Fruit fly (Drosophila melanogaster): Measurements from ENCODE around the gene Marcal1.

Marcal1 gene

DNA sequence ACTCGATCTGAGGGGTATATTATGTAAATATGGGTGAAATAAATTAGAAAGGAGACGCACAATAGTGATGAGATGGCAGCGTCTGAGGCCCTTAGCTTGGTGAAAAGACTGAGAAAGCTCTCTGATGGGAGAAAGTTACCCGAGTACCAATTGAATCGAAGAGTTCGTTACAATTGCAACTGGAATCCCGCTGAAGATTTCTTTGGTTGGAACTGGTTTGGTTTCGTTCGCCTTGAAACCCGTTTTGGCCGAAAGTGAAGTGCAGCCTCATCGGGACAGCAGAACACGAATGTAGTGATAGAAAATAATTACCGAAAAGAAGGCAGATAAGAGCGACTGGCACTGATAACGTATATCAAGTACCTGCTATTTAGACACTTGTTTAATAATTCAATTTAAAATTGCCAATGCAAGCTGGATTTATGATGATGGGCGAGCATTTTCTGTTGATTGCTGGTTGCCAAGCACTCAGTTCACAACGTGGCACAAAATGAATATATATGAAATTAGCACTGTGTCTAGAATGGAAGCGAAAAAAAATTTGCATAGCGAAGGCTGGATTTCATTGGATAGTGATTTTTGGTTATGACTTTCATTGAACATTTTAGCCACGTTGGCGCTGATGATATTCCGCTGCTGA lies 41.1 kb downstream of the Marcal1 start:
- no peak for TF ChIP-seq CG8478 (optimal IDR thresholded peaks at IDR 0.05)
- TF ChIP-seq CTCF (optimal IDR thresholded peaks at IDR 0.05), result no peak

- TF ChIP-seq CTCF (optimal IDR thresholded peaks at IDR 0.05), result peak; percentile 40 to 43
- TF ChIP-seq CG8478 (optimal IDR thresholded peaks at IDR 0.05), result no peak
Measured at dm6 chr2L:4997401-4998259, 42.3 kb downstream of the Marcal1 start.

dm6 chr2L:4998260-4998560 lies 42.9 kb downstream of the Marcal1 start:
- no peak for TF ChIP-seq CG8478 (optimal IDR thresholded peaks at IDR 0.05)
- no peak for TF ChIP-seq CTCF (optimal IDR thresholded peaks at IDR 0.05)

DNA sequence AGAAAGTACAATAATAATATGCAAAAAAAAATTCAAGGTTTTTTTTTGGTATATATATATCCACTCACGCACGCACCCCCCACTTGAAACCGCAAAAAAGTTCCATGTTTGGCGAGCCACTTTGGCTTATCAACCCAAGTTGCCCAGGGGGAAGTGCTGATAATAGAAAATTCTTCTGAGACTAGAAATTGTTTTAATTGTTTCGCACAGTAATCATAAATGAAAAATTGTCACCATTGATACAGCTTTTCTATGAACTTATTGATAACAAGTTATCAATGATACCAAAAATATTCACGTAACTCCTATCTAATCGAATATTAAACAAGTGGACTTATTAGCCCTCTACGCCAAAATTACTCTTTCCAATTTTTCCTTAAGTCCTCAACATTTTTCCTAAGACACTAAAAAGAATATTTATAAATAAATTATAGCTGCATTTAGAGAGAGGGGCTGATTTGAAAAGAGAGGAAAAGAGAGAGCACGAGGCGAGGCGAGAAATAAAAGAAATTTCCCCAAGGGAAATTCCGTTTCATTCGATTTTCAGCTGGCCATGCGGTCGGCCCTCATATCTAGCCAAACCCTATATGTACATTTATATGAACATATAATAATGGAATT lies 43.4 kb downstream of the Marcal1 start:
- TF ChIP-seq CG8478 (optimal IDR thresholded peaks at IDR 0.05), result no peak
- no peak for TF ChIP-seq CTCF (optimal IDR thresholded peaks at IDR 0.05)

DNA sequence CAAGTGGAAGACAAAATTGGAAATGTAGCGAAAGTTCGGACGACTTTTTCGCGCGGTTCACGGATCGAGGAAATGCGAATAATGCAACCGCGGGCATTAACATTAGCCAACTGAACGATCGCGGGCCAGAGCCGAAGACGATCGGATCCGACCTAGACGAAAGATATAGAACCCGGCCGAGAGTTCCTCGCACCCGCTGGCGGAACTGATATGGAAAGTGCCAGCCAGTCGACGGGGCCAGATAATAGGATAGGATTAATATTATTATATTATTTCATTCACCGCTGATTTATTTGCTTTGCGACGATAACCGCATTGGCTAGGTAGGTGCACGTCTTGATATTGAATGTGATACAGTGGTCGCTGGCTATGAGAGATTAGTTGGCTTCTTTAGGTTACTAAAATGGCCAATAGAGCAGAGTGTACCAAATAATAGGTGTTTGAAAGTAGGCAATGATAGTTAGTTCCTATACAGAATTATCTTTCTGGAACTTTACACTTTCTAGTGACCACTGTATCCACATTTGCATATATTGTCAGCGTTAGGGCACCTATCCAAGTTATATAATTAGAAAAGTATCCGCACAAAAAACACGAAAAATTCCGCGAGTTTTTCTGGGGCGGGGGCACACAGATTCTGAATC lies 44.2 kb downstream of the Marcal1 start:
- TF ChIP-seq CG8478 (optimal IDR thresholded peaks at IDR 0.05) (no peak), CTCF (optimal IDR thresholded peaks at IDR 0.05) (no peak)

dm6 chr2L:5000287-5000871 lies 45.1 kb downstream of the Marcal1 start:
- TF ChIP-seq CTCF (optimal IDR thresholded peaks at IDR 0.05) (no peak), CG8478 (optimal IDR thresholded peaks at IDR 0.05) (no peak)

dm6 chr2L:5000919-5001581 lies 45.7 kb downstream of the Marcal1 start:
- TF ChIP-seq CTCF (optimal IDR thresholded peaks at IDR 0.05) (peak; percentile 31 to 47), CG8478 (optimal IDR thresholded peaks at IDR 0.05) (no peak)

DNA sequence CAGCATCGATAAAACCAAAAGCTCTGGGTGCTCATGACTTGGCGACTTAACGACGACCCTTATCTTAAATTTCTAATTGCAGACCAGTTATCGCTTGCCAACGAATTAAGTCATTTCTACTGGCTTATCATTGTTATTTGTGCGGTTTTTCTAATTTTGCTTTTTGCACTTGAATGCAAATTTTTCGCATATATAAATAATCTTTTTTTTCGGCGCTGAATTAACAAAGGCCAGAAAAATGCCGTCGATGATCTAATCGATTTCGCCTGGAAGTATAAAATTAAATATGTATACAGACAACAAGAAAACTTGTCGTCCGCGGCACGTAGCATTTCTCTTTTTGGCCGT lies 46.2 kb downstream of the Marcal1 start:
- TF ChIP-seq CTCF (optimal IDR thresholded peaks at IDR 0.05) (no peak), CG8478 (optimal IDR thresholded peaks at IDR 0.05) (no peak)

DNA sequence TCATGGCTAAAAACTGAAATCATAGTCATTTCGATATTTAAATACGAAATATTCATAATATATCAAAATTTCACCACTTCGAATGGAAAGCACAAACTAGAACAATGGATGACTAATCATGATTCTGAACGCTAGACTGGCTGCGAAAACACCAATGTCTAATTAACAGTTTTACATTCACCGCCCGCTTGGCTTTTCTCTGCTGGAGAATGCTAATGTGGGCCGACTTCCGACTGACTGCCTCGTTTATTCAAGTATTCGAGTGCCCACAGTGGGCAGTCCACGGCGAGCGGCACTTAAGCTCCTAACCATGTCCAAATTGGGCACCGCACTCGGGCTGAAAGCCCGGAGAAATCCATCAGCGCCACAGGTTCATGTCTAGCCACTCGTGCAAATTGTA lies 46.7 kb downstream of the Marcal1 start:
- TF ChIP-seq CG8478 (optimal IDR thresholded peaks at IDR 0.05) (no peak), CTCF (optimal IDR thresholded peaks at IDR 0.05) (no peak)

DNA sequence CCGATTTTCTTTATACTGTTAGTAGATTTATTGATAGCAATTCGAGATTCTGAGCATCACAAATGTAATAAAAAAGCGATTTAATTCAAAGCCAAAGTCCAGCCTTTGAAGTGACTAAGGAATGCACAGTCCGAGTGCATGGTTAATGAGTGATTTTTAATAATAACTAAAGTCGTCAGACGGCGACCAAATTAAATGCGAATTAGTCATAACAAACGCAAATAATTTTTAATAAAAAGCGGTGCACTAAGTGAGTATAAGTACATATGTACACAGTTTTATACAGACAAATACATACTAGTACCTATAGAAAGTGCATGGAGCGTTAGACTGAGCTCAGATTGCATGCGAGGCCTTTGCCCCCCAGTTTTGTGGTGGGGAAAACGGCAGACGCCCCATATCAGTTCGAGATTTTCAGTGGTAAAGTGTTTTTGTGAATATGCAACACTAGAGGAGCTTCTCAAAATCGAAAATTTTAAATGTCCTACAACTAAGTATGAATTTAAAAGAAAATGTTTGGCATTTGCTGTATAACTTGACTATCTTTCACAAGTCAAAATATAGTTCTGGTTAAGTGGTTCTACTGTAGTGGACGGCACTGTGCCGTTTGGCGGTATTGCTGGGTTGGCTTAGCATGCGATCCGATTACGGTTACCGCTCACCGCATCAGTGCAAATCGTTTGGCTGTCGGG lies 47.5 kb downstream of the Marcal1 start:
- TF ChIP-seq CTCF (optimal IDR thresholded peaks at IDR 0.05) (no peak), CG8478 (optimal IDR thresholded peaks at IDR 0.05) (no peak)

- TF ChIP-seq CTCF (optimal IDR thresholded peaks at IDR 0.05) (peak in 1 of 2 experiments; percentile 56), CG8478 (optimal IDR thresholded peaks at IDR 0.05) (no peak)
Measured at dm6 chr2L:5003670-5004453, 48.6 kb downstream of the Marcal1 start.

DNA sequence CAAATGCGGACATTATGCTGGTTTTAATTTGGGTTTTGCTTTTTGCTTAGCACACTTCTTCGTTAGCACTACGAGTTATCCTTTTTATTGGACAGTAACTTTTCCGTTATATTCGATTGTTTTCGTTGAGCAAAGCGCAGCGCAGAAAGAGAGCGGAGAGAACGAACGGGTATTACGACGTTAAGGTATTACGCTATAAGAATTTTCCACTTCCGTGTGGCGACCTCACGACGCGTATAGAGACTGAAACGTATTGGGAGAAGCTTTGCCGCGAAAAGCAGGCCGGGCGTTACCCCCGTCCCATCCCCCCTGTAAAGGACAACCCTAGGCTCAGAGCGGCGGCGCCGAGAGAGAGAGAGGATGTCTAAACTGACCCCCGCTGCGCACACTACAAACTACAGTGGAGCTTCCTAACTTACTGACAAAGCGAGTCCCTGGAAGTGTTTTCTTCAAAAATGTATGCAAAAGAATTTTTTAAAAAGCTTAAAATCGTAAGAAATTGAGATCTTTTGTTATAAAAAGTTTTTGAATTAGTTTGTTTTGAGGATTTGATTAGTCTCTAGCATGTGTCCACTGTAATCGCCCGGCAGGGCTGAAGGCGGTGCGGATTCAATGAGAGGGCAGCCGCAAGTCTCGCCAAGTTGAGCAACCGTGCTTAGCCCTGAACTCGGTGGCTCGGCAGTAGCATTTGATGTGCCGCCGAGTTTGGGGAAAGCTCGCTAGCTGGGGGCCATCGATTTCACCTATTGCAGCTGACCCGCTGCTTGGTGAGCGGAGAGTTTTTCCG lies 49.6 kb downstream of the Marcal1 start:
- no peak for TF ChIP-seq CG8478 (optimal IDR thresholded peaks at IDR 0.05)
- TF ChIP-seq CTCF (optimal IDR thresholded peaks at IDR 0.05), result no peak

DNA sequence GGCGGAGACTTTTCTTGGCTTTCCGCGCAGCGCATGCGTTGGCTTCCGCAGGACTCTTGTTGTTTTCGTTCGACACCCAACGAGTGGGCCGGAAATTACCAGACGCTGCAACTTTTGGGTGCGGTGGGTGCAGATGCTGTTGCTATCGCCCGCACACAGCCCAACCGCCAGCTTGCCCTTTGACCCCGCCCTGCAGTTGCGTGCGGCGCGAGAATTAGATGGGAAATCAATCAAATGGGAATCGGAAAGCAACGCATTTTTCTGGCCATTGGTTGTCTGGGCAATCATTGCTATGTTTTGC lies 50.1 kb downstream of the Marcal1 start:
- TF ChIP-seq CG8478 (optimal IDR thresholded peaks at IDR 0.05), result no peak
- no peak for TF ChIP-seq CTCF (optimal IDR thresholded peaks at IDR 0.05)

Measured in S2 (cell line).